Worm (Caenorhabditis elegans): Measurements from ENCODE around the gene nhr-50.

The nhr-50 gene

ce11 chrV:16031571-16031970, 31.1 kb upstream of the nhr-50 start, which contains the start of gene T10C6.7:
T10C6.7 (minus strand) TSS chrV:16031713.
- TF ChIP-seq tbx-37 (GFP tag; conservative IDR thresholded peaks at IDR 0.05) (no peak), pes-1 (GFP tag; IDR thresholded peaks at IDR 0.05) (no peak), ceh-36 (tag; optimal IDR thresholded peaks at IDR 0.05) (no peak), tbx-11 (GFP tag; IDR thresholded peaks at IDR 0.05) (no peak), sea-1 (GFP tag; conservative IDR thresholded peaks at IDR 0.05) (no peak), hmbx-1 (tag; optimal IDR thresholded peaks at IDR 0.05) (no peak), ets-7 (tag; optimal IDR thresholded peaks at IDR 0.05) (no peak), hmg-4 (GFP tag; optimal IDR thresholded peaks at IDR 0.05) (no peak), ceh-13 (GFP tag; optimal IDR thresholded peaks at IDR 0.05) (no peak), F13C5.2 (tag; optimal IDR thresholded peaks at IDR 0.05) (no peak), hnd-1 (tag; optimal IDR thresholded peaks at IDR 0.05) (no peak), tra-4 (tag; optimal IDR thresholded peaks at IDR 0.05) (no peak), scrt-1 (GFP tag; IDR thresholded peaks at IDR 0.05) (no peak), B0310.2 (tag; optimal IDR thresholded peaks at IDR 0.05) (no peak), flt-1 (GFP tag; IDR thresholded peaks at IDR 0.05) (no peak), ama-1 (optimal IDR thresholded peaks at IDR 0.05) (no peak), aly-1 (tag; optimal IDR thresholded peaks at IDR 0.05) (no peak)

ce11 chrV:16029237-16029636, 28.8 kb upstream of the nhr-50 start:
- TF ChIP-seq tra-4 (tag; optimal IDR thresholded peaks at IDR 0.05): no peak
- TF ChIP-seq hnd-1 (tag; optimal IDR thresholded peaks at IDR 0.05): no peak
- TF ChIP-seq flt-1 (GFP tag; IDR thresholded peaks at IDR 0.05): no peak
- TF ChIP-seq aly-1 (tag; optimal IDR thresholded peaks at IDR 0.05): no peak
- no peak for TF ChIP-seq ets-7 (tag; optimal IDR thresholded peaks at IDR 0.05)
- no peak for TF ChIP-seq sea-1 (GFP tag; conservative IDR thresholded peaks at IDR 0.05)
- TF ChIP-seq tbx-37 (GFP tag; conservative IDR thresholded peaks at IDR 0.05): no peak
- no peak for TF ChIP-seq ama-1 (optimal IDR thresholded peaks at IDR 0.05)
- no peak for TF ChIP-seq F13C5.2 (tag; optimal IDR thresholded peaks at IDR 0.05)
- no peak for TF ChIP-seq ceh-36 (tag; optimal IDR thresholded peaks at IDR 0.05)
- TF ChIP-seq hmbx-1 (tag; optimal IDR thresholded peaks at IDR 0.05): no peak
- TF ChIP-seq hmg-4 (GFP tag; optimal IDR thresholded peaks at IDR 0.05): no peak
- TF ChIP-seq tbx-11 (GFP tag; IDR thresholded peaks at IDR 0.05): no peak
- no peak for TF ChIP-seq scrt-1 (GFP tag; IDR thresholded peaks at IDR 0.05)
- no peak for TF ChIP-seq ceh-13 (GFP tag; optimal IDR thresholded peaks at IDR 0.05)
- TF ChIP-seq B0310.2 (tag; optimal IDR thresholded peaks at IDR 0.05): no peak

DNA sequence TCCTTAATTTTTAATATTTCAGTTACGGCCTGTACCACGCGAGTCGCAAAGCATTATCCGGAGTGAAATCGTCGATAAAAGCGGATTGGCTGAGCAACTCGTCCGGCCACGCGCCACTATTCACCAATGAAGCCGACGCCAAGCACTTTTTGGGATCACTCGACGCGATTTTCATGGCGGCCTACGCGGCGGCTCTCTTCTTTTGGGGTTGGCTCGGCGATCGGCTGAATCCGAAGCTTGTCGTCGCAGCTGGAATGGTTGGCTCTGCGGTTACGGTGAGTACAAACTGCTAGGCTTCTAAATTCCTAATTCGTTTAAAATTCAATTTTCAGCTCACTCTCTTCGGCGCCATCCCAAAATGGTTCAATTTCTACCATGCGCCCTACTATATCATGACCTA, 24.5 kb upstream of the nhr-50 start:
- TF ChIP-seq B0310.2 (tag; optimal IDR thresholded peaks at IDR 0.05) (no peak), sea-1 (GFP tag; conservative IDR thresholded peaks at IDR 0.05) (no peak), ama-1 (optimal IDR thresholded peaks at IDR 0.05) (no peak), F13C5.2 (tag; optimal IDR thresholded peaks at IDR 0.05) (no peak), scrt-1 (GFP tag; IDR thresholded peaks at IDR 0.05) (no peak), hmg-4 (GFP tag; optimal IDR thresholded peaks at IDR 0.05) (no peak), ceh-13 (GFP tag; optimal IDR thresholded peaks at IDR 0.05) (no peak), hmbx-1 (tag; optimal IDR thresholded peaks at IDR 0.05) (no peak), ceh-36 (tag; optimal IDR thresholded peaks at IDR 0.05) (no peak), tbx-37 (GFP tag; conservative IDR thresholded peaks at IDR 0.05) (no peak), aly-1 (tag; optimal IDR thresholded peaks at IDR 0.05) (no peak), flt-1 (GFP tag; IDR thresholded peaks at IDR 0.05) (no peak), tra-4 (tag; optimal IDR thresholded peaks at IDR 0.05) (no peak), tbx-11 (GFP tag; IDR thresholded peaks at IDR 0.05) (no peak), pes-1 (GFP tag; IDR thresholded peaks at IDR 0.05) (no peak), ets-7 (tag; optimal IDR thresholded peaks at IDR 0.05) (no peak), hnd-1 (tag; optimal IDR thresholded peaks at IDR 0.05) (no peak)

DNA sequence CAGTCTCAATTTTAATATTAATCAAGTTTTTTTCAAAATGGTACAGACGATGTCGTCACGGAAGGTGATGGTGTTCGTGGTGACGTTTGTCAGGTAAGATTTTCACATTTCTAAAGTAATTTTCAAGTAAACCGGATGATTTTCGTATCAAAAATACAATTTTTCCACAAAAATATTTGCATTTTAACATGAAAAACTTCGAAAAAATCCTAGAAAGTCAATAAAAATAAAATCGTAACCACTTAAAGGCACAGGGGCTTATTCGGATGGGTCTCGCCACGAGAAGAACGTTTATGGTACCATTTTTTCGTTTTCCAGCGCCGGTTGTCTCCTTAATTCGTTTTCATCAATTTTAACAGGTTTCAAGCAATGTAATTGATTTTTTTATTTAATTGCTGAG, 23.9 kb upstream of the nhr-50 start, which contains the start of gene T10C6.6:
T10C6.6 (plus strand) TSS at position 27 of the 400 bp plus-strand sequence.
- TF ChIP-seq flt-1 (GFP tag; IDR thresholded peaks at IDR 0.05) (no peak), hmbx-1 (tag; optimal IDR thresholded peaks at IDR 0.05) (no peak), hmg-4 (GFP tag; optimal IDR thresholded peaks at IDR 0.05) (no peak), F13C5.2 (tag; optimal IDR thresholded peaks at IDR 0.05) (no peak), ets-7 (tag; optimal IDR thresholded peaks at IDR 0.05) (no peak)

ce11 chrV:16023559-16023958, 23.1 kb upstream of the nhr-50 start:
- TF ChIP-seq scrt-1 (GFP tag; IDR thresholded peaks at IDR 0.05): no peak
- TF ChIP-seq aly-1 (tag; optimal IDR thresholded peaks at IDR 0.05): no peak
- no peak for TF ChIP-seq F13C5.2 (tag; optimal IDR thresholded peaks at IDR 0.05)
- no peak for TF ChIP-seq ama-1 (optimal IDR thresholded peaks at IDR 0.05)
- TF ChIP-seq tbx-11 (GFP tag; IDR thresholded peaks at IDR 0.05): no peak
- TF ChIP-seq tra-4 (tag; optimal IDR thresholded peaks at IDR 0.05): no peak
- no peak for TF ChIP-seq pes-1 (GFP tag; IDR thresholded peaks at IDR 0.05)
- no peak for TF ChIP-seq hmg-4 (GFP tag; optimal IDR thresholded peaks at IDR 0.05)
- no peak for TF ChIP-seq ets-7 (tag; optimal IDR thresholded peaks at IDR 0.05)

- TF ChIP-seq ets-7 (tag; optimal IDR thresholded peaks at IDR 0.05) (no peak), ceh-13 (GFP tag; optimal IDR thresholded peaks at IDR 0.05) (no peak), hmg-4 (GFP tag; optimal IDR thresholded peaks at IDR 0.05) (no peak), F13C5.2 (tag; optimal IDR thresholded peaks at IDR 0.05) (no peak), tbx-37 (GFP tag; conservative IDR thresholded peaks at IDR 0.05) (no peak), scrt-1 (GFP tag; IDR thresholded peaks at IDR 0.05) (no peak), sea-1 (GFP tag; conservative IDR thresholded peaks at IDR 0.05) (no peak), B0310.2 (tag; optimal IDR thresholded peaks at IDR 0.05) (no peak), ceh-36 (tag; optimal IDR thresholded peaks at IDR 0.05) (no peak)
Measured at ce11 chrV:16023051-16023450, 22.6 kb upstream of the nhr-50 start, which contains the start of gene cwc-15. cwc-15 (plus strand) TSS chrV:16023351.

DNA sequence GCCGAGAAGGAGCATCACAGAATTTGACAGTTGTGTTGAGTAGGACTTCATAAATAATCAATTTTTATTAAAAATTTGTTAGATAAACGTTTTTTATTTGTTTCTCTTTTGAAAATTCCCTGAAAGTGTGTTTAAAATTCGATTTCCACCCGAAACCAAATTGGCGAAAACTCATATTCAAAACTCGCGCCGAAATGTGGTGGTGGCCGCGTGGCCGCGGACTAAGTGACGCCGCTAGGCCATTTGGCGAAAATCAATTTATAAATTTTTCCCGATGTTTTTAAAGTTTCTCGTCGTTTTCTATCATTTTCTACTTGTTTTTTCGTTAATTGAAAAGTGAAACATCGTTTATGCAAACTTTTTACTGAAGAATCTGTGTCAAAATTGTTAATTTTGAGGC, 22.2 kb upstream of the nhr-50 start:
- TF ChIP-seq ceh-13 (GFP tag; optimal IDR thresholded peaks at IDR 0.05) (no peak), F13C5.2 (tag; optimal IDR thresholded peaks at IDR 0.05) (no peak), tbx-37 (GFP tag; conservative IDR thresholded peaks at IDR 0.05) (peak; percentile 83)

DNA sequence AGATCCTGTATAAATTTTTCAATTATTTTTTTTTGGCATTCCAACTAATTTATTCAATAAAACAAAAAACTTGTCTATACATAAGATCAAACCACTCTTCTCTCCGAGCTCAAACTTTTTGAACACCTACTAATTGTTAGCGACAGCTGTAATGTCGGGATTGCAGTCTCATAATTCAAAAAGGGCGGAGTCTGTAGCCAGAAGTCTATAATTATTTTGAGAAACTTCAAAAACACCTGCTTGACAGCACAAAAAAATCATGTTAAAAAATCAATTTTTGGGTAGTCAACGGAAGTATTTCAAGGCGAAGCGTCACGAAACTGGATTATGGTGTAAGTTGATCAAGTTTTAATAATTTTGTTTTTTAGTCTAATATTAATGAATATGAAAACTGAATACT, 19.6 kb upstream of the nhr-50 start, which contains the start of gene srx-44:
srx-44 (plus strand) TSS at position 301 of the 400 bp plus-strand sequence.
- TF ChIP-seq hmg-4 (GFP tag; optimal IDR thresholded peaks at IDR 0.05): no peak
- TF ChIP-seq tra-4 (tag; optimal IDR thresholded peaks at IDR 0.05): no peak
- no peak for TF ChIP-seq B0310.2 (tag; optimal IDR thresholded peaks at IDR 0.05)
- no peak for TF ChIP-seq ama-1 (optimal IDR thresholded peaks at IDR 0.05)
- no peak for TF ChIP-seq scrt-1 (GFP tag; IDR thresholded peaks at IDR 0.05)
- TF ChIP-seq aly-1 (tag; optimal IDR thresholded peaks at IDR 0.05): no peak
- TF ChIP-seq hmbx-1 (tag; optimal IDR thresholded peaks at IDR 0.05): no peak
- no peak for TF ChIP-seq F13C5.2 (tag; optimal IDR thresholded peaks at IDR 0.05)
- TF ChIP-seq sea-1 (GFP tag; conservative IDR thresholded peaks at IDR 0.05): no peak
- TF ChIP-seq tbx-37 (GFP tag; conservative IDR thresholded peaks at IDR 0.05): no peak
- no peak for TF ChIP-seq hnd-1 (tag; optimal IDR thresholded peaks at IDR 0.05)
- no peak for TF ChIP-seq ets-7 (tag; optimal IDR thresholded peaks at IDR 0.05)
- TF ChIP-seq ceh-13 (GFP tag; optimal IDR thresholded peaks at IDR 0.05): no peak
- TF ChIP-seq flt-1 (GFP tag; IDR thresholded peaks at IDR 0.05): no peak
- TF ChIP-seq pes-1 (GFP tag; IDR thresholded peaks at IDR 0.05): no peak

Data from whole organism, early embryonic.